Worm (Caenorhabditis elegans): ENCODE results near the gene osm-11.

Gene osm-11

DNA sequence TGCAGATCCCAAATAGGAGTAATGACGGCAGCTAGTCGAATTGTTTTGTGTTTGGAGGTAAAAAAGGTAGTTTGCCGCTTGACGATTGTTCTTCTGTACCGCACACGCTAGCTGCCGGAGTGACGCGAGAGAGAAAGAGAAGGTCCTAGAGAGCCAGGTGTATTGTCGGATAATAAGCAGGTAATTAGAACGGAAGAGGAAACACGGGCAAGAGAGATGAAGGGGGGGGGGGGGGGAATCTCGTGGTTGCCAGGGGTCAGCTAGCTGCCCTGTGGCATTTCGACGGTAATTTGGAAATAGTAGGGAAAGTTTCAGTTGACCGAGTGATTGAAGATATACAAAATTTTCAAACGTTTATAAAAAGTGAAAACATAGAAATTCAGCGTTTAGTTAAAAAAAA lies 7.5 kb downstream of the osm-11 start, which contains the start of gene crb-1:
Gene crb-1, minus strand, starts transcription at position 147 of the 400 bp plus-strand sequence.
- TF ChIP-seq madf-3 (GFP tag; IDR thresholded peaks at IDR 0.05): no peak
- TF ChIP-seq dox-1 (GFP tag; IDR thresholded peaks at IDR 0.05): no peak
- TF ChIP-seq xnd-1 (tag; optimal IDR thresholded peaks at IDR 0.05): no peak
- no peak for TF ChIP-seq bed-1 (GFP tag; IDR thresholded peaks at IDR 0.05)
- no peak for TF ChIP-seq atf-7 (tag; optimal IDR thresholded peaks at IDR 0.05)
- TF ChIP-seq F22D6.2 (tag; optimal IDR thresholded peaks at IDR 0.05): no peak
- TF ChIP-seq Y53F4B.3 (GFP tag; IDR thresholded peaks at IDR 0.05): no peak
- no peak for TF ChIP-seq chd-7 (tag; optimal IDR thresholded peaks at IDR 0.05)
- TF ChIP-seq hmg-1.2 (GFP tag; IDR thresholded peaks at IDR 0.05): no peak
- TF ChIP-seq somi-1 (GFP tag; optimal IDR thresholded peaks at IDR 0.05): no peak
- TF ChIP-seq F33H1.4 (GFP tag; IDR thresholded peaks at IDR 0.05): no peak
- no peak for TF ChIP-seq tlf-1 (GFP tag; optimal IDR thresholded peaks at IDR 0.05)
- TF ChIP-seq mel-28 (tag; optimal IDR thresholded peaks at IDR 0.05; ENCODE audit: borderline replicate concordance): no peak
- no peak for TF ChIP-seq pbrm-1 (GFP tag; IDR thresholded peaks at IDR 0.05)

DNA sequence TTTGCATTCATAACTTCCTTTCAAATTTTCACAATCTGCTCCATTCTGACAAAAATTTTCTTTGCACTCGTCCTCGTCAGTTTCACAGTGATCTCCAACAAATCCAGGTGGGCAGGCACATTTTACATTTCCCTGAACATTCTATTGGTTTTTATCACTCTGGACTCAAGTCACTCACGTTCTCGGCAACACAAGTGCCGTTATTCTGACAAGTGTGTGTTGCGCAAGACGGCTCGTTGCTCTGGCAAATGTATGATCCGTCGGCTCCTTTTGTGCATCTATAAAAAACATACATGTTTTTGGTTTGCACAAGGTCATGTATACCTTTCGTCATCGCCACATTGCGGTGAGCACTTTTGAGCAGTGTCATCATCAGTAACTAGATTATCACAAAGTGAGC lies 8.7 kb downstream of the osm-11 start:
- TF ChIP-seq mxl-1 (tag; optimal IDR thresholded peaks at IDR 0.05): no peak
- TF ChIP-seq nhr-90 (tag; optimal IDR thresholded peaks at IDR 0.05): no peak
- no peak for TF ChIP-seq B0336.3 (GFP tag; IDR thresholded peaks at IDR 0.05)
- TF ChIP-seq egl-44 (GFP tag; IDR thresholded peaks at IDR 0.05): no peak
- TF ChIP-seq zfh-2 (GFP tag; conservative IDR thresholded peaks at IDR 0.05): no peak
- no peak for TF ChIP-seq aptf-2 (GFP tag; conservative IDR thresholded peaks at IDR 0.05)
- TF ChIP-seq hmg-20 (GFP tag; IDR thresholded peaks at IDR 0.05): no peak
- TF ChIP-seq Y56A3A.18 (GFP tag; IDR thresholded peaks at IDR 0.05): no peak
- no peak for TF ChIP-seq dox-1 (GFP tag; IDR thresholded peaks at IDR 0.05)
- no peak for TF ChIP-seq efl-1 (GFP tag; optimal IDR thresholded peaks at IDR 0.05)
- no peak for TF ChIP-seq ceh-100 (GFP tag; IDR thresholded peaks at IDR 0.05)
- TF ChIP-seq ztf-25 (GFP tag; IDR thresholded peaks at IDR 0.05): no peak
- TF ChIP-seq nhr-80 (tag; optimal IDR thresholded peaks at IDR 0.05): no peak
- TF ChIP-seq madf-10 (tag; optimal IDR thresholded peaks at IDR 0.05): no peak
- no peak for TF ChIP-seq Y67H2A.10 (GFP tag; conservative IDR thresholded peaks at IDR 0.05)
- TF ChIP-seq mes-4 (tag; optimal IDR thresholded peaks at IDR 0.05): no peak
- TF ChIP-seq let-526 (GFP tag; IDR thresholded peaks at IDR 0.05): no peak
- TF ChIP-seq F57A8.1 (GFP tag; optimal IDR thresholded peaks at IDR 0.05): no peak
- TF ChIP-seq K12H6.12 (tag; optimal IDR thresholded peaks at IDR 0.05): no peak

DNA sequence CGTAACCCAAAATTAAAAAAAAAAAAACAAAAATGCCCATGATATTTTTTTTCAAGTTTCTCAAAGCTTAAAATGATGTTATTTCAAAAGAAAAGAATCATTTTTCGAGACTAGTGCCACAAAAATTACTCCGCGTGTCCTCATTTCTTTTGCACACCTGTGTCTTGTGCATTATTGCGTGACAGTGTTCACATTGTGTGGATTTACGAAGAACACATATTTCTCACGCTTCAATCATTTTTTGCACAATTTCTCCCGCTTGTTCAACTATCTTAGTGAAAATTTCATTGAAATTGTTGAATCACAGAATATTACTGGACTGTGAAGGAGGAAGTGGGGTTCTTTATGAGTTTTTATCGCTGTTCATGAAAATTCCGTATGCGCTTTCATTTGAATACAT lies 12.5 kb downstream of the osm-11 start:
- no peak for TF ChIP-seq lin-26 (GFP tag; IDR thresholded peaks at IDR 0.05)
- peak; percentile 59 to 60 for TF ChIP-seq let-607 (tag; optimal IDR thresholded peaks at IDR 0.05)
- TF ChIP-seq F55B11.4 (tag; optimal IDR thresholded peaks at IDR 0.05; ENCODE audit: borderline replicate concordance, insufficient read depth): no peak
- TF ChIP-seq B0261.1 (tag; optimal IDR thresholded peaks at IDR 0.05): no peak
- no peak for TF ChIP-seq hlh-26 (GFP tag; conservative IDR thresholded peaks at IDR 0.05)

DNA sequence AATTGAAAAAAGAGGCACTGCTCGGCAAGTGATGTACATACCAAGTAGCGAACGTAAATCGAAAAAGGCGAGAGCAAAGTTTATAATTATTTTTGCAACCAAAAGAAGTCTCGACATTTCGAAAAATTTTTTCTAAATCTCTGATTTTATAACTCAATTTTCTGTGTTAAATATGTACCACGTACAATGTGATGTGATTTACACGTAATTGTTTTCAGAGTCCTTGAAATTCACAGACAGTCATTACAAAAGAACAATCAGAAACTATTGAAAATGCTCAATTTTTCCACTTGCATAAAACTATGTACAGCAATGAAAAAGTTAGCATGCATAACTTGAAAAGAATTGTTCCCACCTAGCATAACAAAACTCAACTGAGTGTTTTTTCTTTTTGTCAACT lies 18.3 kb downstream of the osm-11 start:
- TF ChIP-seq lin-54 (GFP tag; optimal IDR thresholded peaks at IDR 0.05): no peak
- no peak for TF ChIP-seq ceh-58 (GFP tag; IDR thresholded peaks at IDR 0.05)
- no peak for TF ChIP-seq lsl-1 (GFP tag; optimal IDR thresholded peaks at IDR 0.05)
- TF ChIP-seq mcd-1 (GFP tag; IDR thresholded peaks at IDR 0.05): no peak
- no peak for TF ChIP-seq let-526 (GFP tag; IDR thresholded peaks at IDR 0.05)
- no peak for TF ChIP-seq nhr-27 (tag; optimal IDR thresholded peaks at IDR 0.05)
- no peak for TF ChIP-seq lin-26 (GFP tag; IDR thresholded peaks at IDR 0.05)
- no peak for TF ChIP-seq let-607 (tag; optimal IDR thresholded peaks at IDR 0.05)
- no peak for TF ChIP-seq ets-4 (GFP tag; optimal IDR thresholded peaks at IDR 0.05)
- TF ChIP-seq gei-17 (GFP tag; optimal IDR thresholded peaks at IDR 0.05): no peak
- no peak for TF ChIP-seq lag-1 (GFP tag; IDR thresholded peaks at IDR 0.05)
- no peak for TF ChIP-seq cebp-2 (GFP tag; IDR thresholded peaks at IDR 0.05)
- no peak for TF ChIP-seq Y53F4B.3 (GFP tag; IDR thresholded peaks at IDR 0.05)
- no peak for TF ChIP-seq C06A6.2 (GFP tag; conservative IDR thresholded peaks at IDR 0.05)
